Fruit fly (Drosophila melanogaster): ENCODE data around the gene Kah.
A peak's percentile ranks its signal among the peaks of the same experiment; 100 is the strongest.

dm6 chr3L:627819-628601, 38.9 kb upstream of the Kah start:
- TF ChIP-seq Dfd (GFP tag; optimal IDR thresholded peaks at IDR 0.05) (no peak), Hnf4 (GFP tag; optimal IDR thresholded peaks at IDR 0.05) (peak; percentile 48), lola (GFP tag; optimal IDR thresholded peaks at IDR 0.05) (no peak), jim (GFP tag; optimal IDR thresholded peaks at IDR 0.05) (no peak), Hr78 (GFP tag; optimal IDR thresholded peaks at IDR 0.05) (no peak), dsf (GFP tag; optimal IDR thresholded peaks at IDR 0.05; ENCODE audit: borderline replicate concordance) (no peak)
